Worm (Caenorhabditis elegans): Measurements from ENCODE around the gene calu-1.

Gene calu-1

ce11 chrX:4997548-4998087 is 26.9 kb upstream of the calu-1 start, which contains the start of gene ZC8.6:
Gene ZC8.6 (minus strand): TSS chrX:4997598.
- no peak for TF ChIP-seq ztf-29 (GFP tag; IDR thresholded peaks at IDR 0.05)
- TF ChIP-seq T22C8.4 (GFP tag; IDR thresholded peaks at IDR 0.05), result no peak
- 0 out of 2 replicates have a peak, but pooled peaks have one; percentile 44 for TF ChIP-seq ztf-23 (GFP tag; IDR thresholded peaks at IDR 0.05)
- no peak for TF ChIP-seq klf-2 (GFP tag; conservative IDR thresholded peaks at IDR 0.05)
- no peak for TF ChIP-seq cog-1 (tag; optimal IDR thresholded peaks at IDR 0.05)

ce11 chrX:4992523-4992922 is 21.8 kb upstream of the calu-1 start:
- no peak for TF ChIP-seq flt-1 (GFP tag; IDR thresholded peaks at IDR 0.05)
- no peak for TF ChIP-seq tab-1 (GFP tag; IDR thresholded peaks at IDR 0.05)
- no peak for TF ChIP-seq cog-1 (tag; optimal IDR thresholded peaks at IDR 0.05)
- TF ChIP-seq ztf-29 (GFP tag; IDR thresholded peaks at IDR 0.05), result no peak
- no peak for TF ChIP-seq med-1 (GFP tag; optimal IDR thresholded peaks at IDR 0.05; ENCODE audit: insufficient read depth)
- no peak for TF ChIP-seq klf-2 (GFP tag; conservative IDR thresholded peaks at IDR 0.05)
- no peak for TF ChIP-seq ref-1 (GFP tag; conservative IDR thresholded peaks at IDR 0.05)
- TF ChIP-seq ztf-23 (GFP tag; IDR thresholded peaks at IDR 0.05), result no peak
- TF ChIP-seq T22C8.4 (GFP tag; IDR thresholded peaks at IDR 0.05), result no peak

- no peak for TF ChIP-seq tab-1 (GFP tag; IDR thresholded peaks at IDR 0.05)
- no peak for TF ChIP-seq klf-2 (GFP tag; conservative IDR thresholded peaks at IDR 0.05)
Observed at ce11 chrX:4987617-4988016, 16.9 kb upstream of the calu-1 start.

- TF ChIP-seq med-1 (GFP tag; optimal IDR thresholded peaks at IDR 0.05; ENCODE audit: insufficient read depth) (no peak), T22C8.4 (GFP tag; IDR thresholded peaks at IDR 0.05) (no peak), ztf-23 (GFP tag; IDR thresholded peaks at IDR 0.05) (no peak), flt-1 (GFP tag; IDR thresholded peaks at IDR 0.05) (no peak), ztf-29 (GFP tag; IDR thresholded peaks at IDR 0.05) (no peak), ref-1 (GFP tag; conservative IDR thresholded peaks at IDR 0.05) (no peak), klf-2 (GFP tag; conservative IDR thresholded peaks at IDR 0.05) (no peak), cog-1 (tag; optimal IDR thresholded peaks at IDR 0.05) (no peak), tab-1 (GFP tag; IDR thresholded peaks at IDR 0.05) (no peak)
Observed at ce11 chrX:4986354-4986753, 15.6 kb upstream of the calu-1 start.

- TF ChIP-seq ztf-29 (GFP tag; IDR thresholded peaks at IDR 0.05) (no peak), ztf-23 (GFP tag; IDR thresholded peaks at IDR 0.05) (no peak), T22C8.4 (GFP tag; IDR thresholded peaks at IDR 0.05) (no peak), tab-1 (GFP tag; IDR thresholded peaks at IDR 0.05) (no peak), ref-1 (GFP tag; conservative IDR thresholded peaks at IDR 0.05) (no peak), cog-1 (tag; optimal IDR thresholded peaks at IDR 0.05) (no peak), flt-1 (GFP tag; IDR thresholded peaks at IDR 0.05) (peak; percentile 32; the same call in 1 of the 2 replicates)
Observed at ce11 chrX:4982009-4982625, 11.4 kb upstream of the calu-1 start.

ce11 chrX:4981579-4981978 is 10.9 kb upstream of the calu-1 start:
- TF ChIP-seq flt-1 (GFP tag; IDR thresholded peaks at IDR 0.05) (no peak), ref-1 (GFP tag; conservative IDR thresholded peaks at IDR 0.05) (no peak), cog-1 (tag; optimal IDR thresholded peaks at IDR 0.05) (no peak), med-1 (GFP tag; optimal IDR thresholded peaks at IDR 0.05; ENCODE audit: insufficient read depth) (no peak), klf-2 (GFP tag; conservative IDR thresholded peaks at IDR 0.05) (no peak)

- no peak for TF ChIP-seq ztf-29 (GFP tag; IDR thresholded peaks at IDR 0.05)
- TF ChIP-seq klf-2 (GFP tag; conservative IDR thresholded peaks at IDR 0.05), result no peak
- no peak for TF ChIP-seq tab-1 (GFP tag; IDR thresholded peaks at IDR 0.05)
- TF ChIP-seq med-1 (GFP tag; optimal IDR thresholded peaks at IDR 0.05; ENCODE audit: insufficient read depth), result no peak
- TF ChIP-seq T22C8.4 (GFP tag; IDR thresholded peaks at IDR 0.05), result no peak
- no peak for TF ChIP-seq flt-1 (GFP tag; IDR thresholded peaks at IDR 0.05)
- TF ChIP-seq cog-1 (tag; optimal IDR thresholded peaks at IDR 0.05), result no peak
- TF ChIP-seq ref-1 (GFP tag; conservative IDR thresholded peaks at IDR 0.05), result no peak
- TF ChIP-seq ztf-23 (GFP tag; IDR thresholded peaks at IDR 0.05), result no peak
Observed at ce11 chrX:4981059-4981458, 10.3 kb upstream of the calu-1 start.

- no peak for TF ChIP-seq med-1 (GFP tag; optimal IDR thresholded peaks at IDR 0.05; ENCODE audit: insufficient read depth)
- no peak for TF ChIP-seq T22C8.4 (GFP tag; IDR thresholded peaks at IDR 0.05)
- TF ChIP-seq ztf-29 (GFP tag; IDR thresholded peaks at IDR 0.05), result no peak
- no peak for TF ChIP-seq ztf-23 (GFP tag; IDR thresholded peaks at IDR 0.05)
- no peak for TF ChIP-seq klf-2 (GFP tag; conservative IDR thresholded peaks at IDR 0.05)
- no peak for TF ChIP-seq cog-1 (tag; optimal IDR thresholded peaks at IDR 0.05)
- no peak for TF ChIP-seq flt-1 (GFP tag; IDR thresholded peaks at IDR 0.05)
- no peak for TF ChIP-seq tab-1 (GFP tag; IDR thresholded peaks at IDR 0.05)
- no peak for TF ChIP-seq ref-1 (GFP tag; conservative IDR thresholded peaks at IDR 0.05)
Observed at ce11 chrX:4979060-4979459, 8.3 kb upstream of the calu-1 start.

- 0 out of 2 replicates have a peak, but pooled peaks have one; percentile 5 for TF ChIP-seq flt-1 (GFP tag; IDR thresholded peaks at IDR 0.05)
- TF ChIP-seq ztf-23 (GFP tag; IDR thresholded peaks at IDR 0.05), result no peak
- no peak for TF ChIP-seq ztf-29 (GFP tag; IDR thresholded peaks at IDR 0.05)
Observed at ce11 chrX:4978103-4978502, 7.4 kb upstream of the calu-1 start.

ce11 chrX:4976530-4976929 is 5.8 kb upstream of the calu-1 start, which contains the start of gene lfi-1:
Gene lfi-1 (plus strand): TSS chrX:4976830.
- TF ChIP-seq med-1 (GFP tag; optimal IDR thresholded peaks at IDR 0.05; ENCODE audit: insufficient read depth) (no peak), ref-1 (GFP tag; conservative IDR thresholded peaks at IDR 0.05) (no peak), flt-1 (GFP tag; IDR thresholded peaks at IDR 0.05) (no peak), klf-2 (GFP tag; conservative IDR thresholded peaks at IDR 0.05) (no peak), ztf-29 (GFP tag; IDR thresholded peaks at IDR 0.05) (no peak), cog-1 (tag; optimal IDR thresholded peaks at IDR 0.05) (no peak), T22C8.4 (GFP tag; IDR thresholded peaks at IDR 0.05) (no peak)

Data from whole organism, midembryonic.